Fruit fly (Drosophila melanogaster) S2 (cell line): ENCODE results near the gene CG7536.

ENCODE experiments used
- CG8478 ChIP-seq: fragments of >200 bp; optimal IDR thresholded peaks from 2 replicates; lab custom pipeline; 2018
- CTCF ChIP-seq, 2 experiments: fragments of >200 bp; optimal IDR thresholded peaks; 2 replicates each; lab custom pipeline; 2018

DNA sequence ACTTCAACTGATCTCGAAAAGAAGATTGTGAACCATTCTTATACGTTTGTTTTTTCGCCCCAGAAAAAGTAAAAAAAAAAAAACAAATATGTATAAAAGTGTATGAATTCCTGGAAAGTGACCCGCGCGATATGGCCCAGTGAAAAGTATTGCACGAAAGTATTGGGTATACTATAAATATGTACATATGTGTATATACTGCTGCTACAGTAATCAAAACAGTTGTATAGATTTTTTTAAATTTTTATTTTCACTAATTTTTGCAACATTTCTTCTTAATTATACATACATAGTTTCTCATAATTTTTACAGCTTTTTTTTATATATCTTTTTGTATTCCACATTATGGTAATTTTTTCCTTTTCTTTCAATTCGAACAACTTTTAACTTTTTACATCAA, 41.8 kb upstream of the CG7536 start, which contains the start of gene CG43133:
- no peak for TF ChIP-seq CG8478
- TF ChIP-seq CTCF (optimal IDR thresholded peaks at IDR 0.05; lab: Kevin White, UChicago): no peak
